Fruit fly (Drosophila melanogaster) whole organism, embryonic: Measurements from ENCODE around the gene nonA.

Experiments
- Abd-B ChIP-seq: fragments of 200-800 bp; sonication (Bioruptor generic); optimal IDR thresholded peaks from 2 replicates; lab custom pipeline; 2018; ENCODE audit warnings: missing biosample characterization, mild to moderate bottlenecking, missing genetic modification characterization, moderate library complexity
- CG12071 ChIP-seq: fragments of 200-800 bp; sonication (Bioruptor generic); optimal IDR thresholded peaks from 3 replicates; lab custom pipeline; 2018; ENCODE audit warnings: missing biosample characterization, mild to moderate bottlenecking, missing genetic modification characterization
- CG1647 ChIP-seq: fragments of 200-800 bp; sonication (Bioruptor generic); optimal IDR thresholded peaks from 3 replicates; lab custom pipeline; 2016; ENCODE audit warnings: missing biosample characterization, missing genetic modification characterization
- CG6765 ChIP-seq: fragments of 200-800 bp; sonication (Bioruptor generic); optimal IDR thresholded peaks from 3 replicates; lab custom pipeline; 2017; ENCODE audit warnings: missing biosample characterization, mild to moderate bottlenecking, missing genetic modification characterization
- Camta ChIP-seq: fragments of 200-800 bp; sonication (Bioruptor generic); optimal IDR thresholded peaks from 2 replicates; lab custom pipeline; 2016; ENCODE audit warnings: missing biosample characterization, missing genetic modification characterization
- Xbp1 ChIP-seq: fragments of 200-800 bp; sonication (Bioruptor generic); optimal IDR thresholded peaks from 3 replicates; lab custom pipeline; 2016; ENCODE audit warnings: missing biosample characterization, mild to moderate bottlenecking, missing genetic modification characterization
- chn ChIP-seq: fragments of 200-800 bp; sonication (Bioruptor generic); optimal IDR thresholded peaks from 2 replicates; lab custom pipeline; 2016; ENCODE audit warnings: missing biosample characterization, missing genetic modification characterization
- crc ChIP-seq: fragments of 200-800 bp; sonication (Bioruptor generic); optimal IDR thresholded peaks from 2 replicates; lab custom pipeline; 2016; ENCODE audit warnings: missing biosample characterization, missing genetic modification characterization
- grn ChIP-seq: fragments of 200-800 bp; sonication (Bioruptor generic); optimal IDR thresholded peaks from 3 replicates; lab custom pipeline; 2017; ENCODE audit warnings: missing biosample characterization, missing genetic modification characterization
- gt ChIP-seq: fragments of 200-800 bp; sonication (Bioruptor generic); IDR thresholded peaks from 2 replicates; pipeline ENCODE4 v1.3.6; 2022; ENCODE audit warnings: missing biosample characterization, missing genetic modification characterization

DNA sequence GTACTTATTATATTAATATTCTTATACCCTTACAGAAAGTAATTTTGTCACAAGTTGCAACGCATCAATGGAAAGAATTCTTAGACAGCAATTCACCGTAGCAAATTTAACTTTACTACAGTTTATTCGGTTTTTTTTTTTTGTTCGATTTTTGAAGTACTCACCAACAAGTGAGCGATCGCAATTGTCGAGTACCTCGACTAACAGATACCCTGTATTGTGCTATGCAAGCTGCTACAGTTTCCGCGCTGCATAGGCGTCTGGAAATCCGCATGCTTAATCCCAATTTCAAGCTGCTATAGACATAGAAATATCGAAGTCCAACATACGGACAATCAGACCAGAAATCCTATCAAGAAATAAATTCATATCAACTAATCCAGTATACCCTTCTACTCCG is 7.2 kb downstream of the nonA start:
- TF ChIP-seq chn (GFP tag; lab: Kevin White, UChicago) (no peak), Abd-B (GFP tag; lab: Kevin White, UChicago) (no peak), grn (GFP tag; lab: Kevin White, UChicago) (no peak), gt (no peak), CG6765 (GFP tag; lab: Kevin White, UChicago) (no peak), CG12071 (GFP tag; lab: Kevin White, UChicago) (no peak), crc (GFP tag; lab: Kevin White, UChicago) (no peak), Camta (no peak), CG1647 (GFP tag; lab: Kevin White, UChicago) (no peak), Xbp1 (no peak)
